Worm (Caenorhabditis elegans) whole organism, early embryonic: ENCODE data around the gene T09F5.1.

ENCODE experiments used
- B0310.2 ChIP-seq: sonication (generic microtip); optimal IDR thresholded peaks from 2 replicates; lab custom pipeline; 2016; ENCODE audit warnings: mild to moderate bottlenecking, missing genetic modification characterization, missing compliant biosample characterization
- F13C5.2 ChIP-seq: sonication (generic microtip); optimal IDR thresholded peaks from 2 replicates; lab custom pipeline; 2017; ENCODE audit warnings: mild to moderate bottlenecking, missing genetic modification characterization, inconsistent platforms, missing compliant biosample characterization
- aly-1 ChIP-seq: sonication (generic microtip); optimal IDR thresholded peaks from 2 replicates; lab custom pipeline; 2016; ENCODE audit warnings: missing genetic modification characterization, missing compliant biosample characterization
- ama-1 ChIP-seq: fragments of 150-350 bp; optimal IDR thresholded peaks from 2 replicates; lab custom pipeline; 2014
- ceh-13 ChIP-seq: fragments of 200-800 bp; sonication (Bioruptor generic); optimal IDR thresholded peaks from 2 replicates; lab custom pipeline; 2018; ENCODE audit warnings: mild to moderate bottlenecking, missing genetic modification characterization, missing compliant biosample characterization
- ceh-36 ChIP-seq: sonication (generic microtip); optimal IDR thresholded peaks from 2 replicates; lab custom pipeline; 2016; ENCODE audit warnings: missing genetic modification characterization, inconsistent platforms, missing compliant biosample characterization
- ets-7 ChIP-seq: sonication (generic microtip); optimal IDR thresholded peaks from 2 replicates; lab custom pipeline; 2016; ENCODE audit warnings: missing genotype, missing genetic modification characterization, missing compliant biosample characterization
- flt-1 ChIP-seq: fragments of 200-800 bp; sonication (Bioruptor generic); IDR thresholded peaks from 2 replicates; pipeline ENCODE4 v1.3.6; 2022; ENCODE audit warnings: missing genetic modification characterization, missing compliant biosample characterization
- hmbx-1 ChIP-seq: sonication (generic microtip); optimal IDR thresholded peaks from 2 replicates; lab custom pipeline; 2016; ENCODE audit warnings: mild to moderate bottlenecking, missing genetic modification characterization, missing compliant biosample characterization
- hmg-4 ChIP-seq: fragments of 200-800 bp; sonication (Bioruptor generic); optimal IDR thresholded peaks from 2 replicates; lab custom pipeline; 2018; ENCODE audit warnings: mild to moderate bottlenecking, missing genetic modification characterization, missing compliant biosample characterization
- hnd-1 ChIP-seq: sonication (generic microtip); optimal IDR thresholded peaks from 2 replicates; lab custom pipeline; 2016; ENCODE audit warnings: missing genetic modification characterization, missing compliant biosample characterization
- pes-1 ChIP-seq: fragments of 200-800 bp; sonication (Bioruptor generic); IDR thresholded peaks from 2 replicates; pipeline ENCODE4 v1.3.6; 2022; ENCODE audit warnings: missing genetic modification reagents, missing genetic modification characterization, missing compliant biosample characterization
- scrt-1 ChIP-seq: fragments of 200-800 bp; sonication (Bioruptor generic); IDR thresholded peaks from 2 replicates; pipeline ENCODE4 v1.3.6; 2022; ENCODE audit warnings: missing genetic modification characterization, missing compliant biosample characterization
- sea-1 ChIP-seq: fragments of 200-800 bp; sonication (Bioruptor generic); conservative IDR thresholded peaks from 2 replicates; pipeline ENCODE4 v1.3.6; 2022; ENCODE audit warnings: missing genetic modification characterization, missing compliant biosample characterization
- tbx-11 ChIP-seq: fragments of 200-800 bp; sonication (Bioruptor generic); IDR thresholded peaks from 2 replicates; pipeline ENCODE4 v1.3.6; 2022; ENCODE audit warnings: missing genetic modification characterization, missing compliant biosample characterization
- tbx-37 ChIP-seq: fragments of 200-800 bp; sonication (Bioruptor generic); conservative IDR thresholded peaks from 2 replicates; pipeline ENCODE4 v1.3.6; 2022; ENCODE audit warnings: missing genetic modification reagents, missing genetic modification characterization, missing compliant biosample characterization
- tra-4 ChIP-seq: sonication (generic microtip); optimal IDR thresholded peaks from 2 replicates; lab custom pipeline; 2017; ENCODE audit warnings: missing genetic modification characterization, missing compliant biosample characterization

The T09F5.1 gene

ce11 chrV:15192377-15192776 lies 43.5 kb downstream of the T09F5.1 start, which contains the start of gene plc-2:
plc-2 (plus strand) TSS chrV:15192572.
- TF ChIP-seq ama-1 (lab: Kevin White, UChicago): no peak
- TF ChIP-seq B0310.2 (tag; lab: Kevin White, UChicago): no peak
- TF ChIP-seq flt-1: no peak
- TF ChIP-seq scrt-1 (GFP tag; lab: Robert Waterston, UW): no peak
- TF ChIP-seq tbx-37 (GFP tag; lab: Robert Waterston, UW): no peak
- TF ChIP-seq ceh-13 (GFP tag; lab: Kevin White, UChicago): no peak
- no peak for TF ChIP-seq sea-1 (GFP tag; lab: Robert Waterston, UW)
- no peak for TF ChIP-seq tra-4 (tag; lab: Kevin White, UChicago)
- TF ChIP-seq F13C5.2 (tag; lab: Kevin White, UChicago): no peak
- no peak for TF ChIP-seq tbx-11 (GFP tag; lab: Robert Waterston, UW)
- TF ChIP-seq hmg-4 (GFP tag; lab: Kevin White, UChicago): no peak
- no peak for TF ChIP-seq aly-1
- TF ChIP-seq ceh-36 (tag; lab: Kevin White, UChicago): no peak
- no peak for TF ChIP-seq ets-7 (tag; lab: Kevin White, UChicago)
- TF ChIP-seq hmbx-1 (tag; lab: Kevin White, UChicago): no peak
- no peak for TF ChIP-seq pes-1 (GFP tag; lab: Robert Waterston, UW)
- TF ChIP-seq hnd-1: no peak

- TF ChIP-seq aly-1: no peak
- no peak for TF ChIP-seq scrt-1 (GFP tag; lab: Robert Waterston, UW)
- TF ChIP-seq ceh-13 (GFP tag; lab: Kevin White, UChicago): no peak
- no peak for TF ChIP-seq ceh-36 (tag; lab: Kevin White, UChicago)
- TF ChIP-seq hnd-1: no peak
- no peak for TF ChIP-seq pes-1 (GFP tag; lab: Robert Waterston, UW)
- TF ChIP-seq B0310.2 (tag; lab: Kevin White, UChicago): no peak
- TF ChIP-seq tbx-11 (GFP tag; lab: Robert Waterston, UW): no peak
- no peak for TF ChIP-seq flt-1
- no peak for TF ChIP-seq tra-4 (tag; lab: Kevin White, UChicago)
- no peak for TF ChIP-seq ama-1 (lab: Kevin White, UChicago)
These were observed 45.0 kb downstream of the T09F5.1 start, which contains the start of gene Y75B12B.13 for ce11 chrV:15193909-15194308. Y75B12B.13 (minus strand) TSS chrV:15194009.

- no peak for TF ChIP-seq F13C5.2 (tag; lab: Kevin White, UChicago)
- no peak for TF ChIP-seq scrt-1 (GFP tag; lab: Robert Waterston, UW)
- TF ChIP-seq ama-1 (lab: Kevin White, UChicago): no peak
- no peak for TF ChIP-seq hnd-1
- no peak for TF ChIP-seq sea-1 (GFP tag; lab: Robert Waterston, UW)
- TF ChIP-seq ceh-13 (GFP tag; lab: Kevin White, UChicago): no peak
- TF ChIP-seq B0310.2 (tag; lab: Kevin White, UChicago): no peak
- TF ChIP-seq hmg-4 (GFP tag; lab: Kevin White, UChicago): no peak
- no peak for TF ChIP-seq ets-7 (tag; lab: Kevin White, UChicago)
- TF ChIP-seq hmbx-1 (tag; lab: Kevin White, UChicago): no peak
- no peak for TF ChIP-seq tra-4 (tag; lab: Kevin White, UChicago)
- TF ChIP-seq tbx-37 (GFP tag; lab: Robert Waterston, UW): no peak
- no peak for TF ChIP-seq aly-1
- no peak for TF ChIP-seq ceh-36 (tag; lab: Kevin White, UChicago)
These were observed 49.1 kb downstream of the T09F5.1 start, which contains the start of gene srw-1 for ce11 chrV:15197955-15198354. srw-1 (plus strand) TSS chrV:15198255.

- no peak for TF ChIP-seq sea-1 (GFP tag; lab: Robert Waterston, UW)
- TF ChIP-seq aly-1: no peak
- TF ChIP-seq F13C5.2 (tag; lab: Kevin White, UChicago): no peak
- TF ChIP-seq hmbx-1 (tag; lab: Kevin White, UChicago): no peak
- TF ChIP-seq flt-1: no peak
- no peak for TF ChIP-seq scrt-1 (GFP tag; lab: Robert Waterston, UW)
- no peak for TF ChIP-seq ceh-36 (tag; lab: Kevin White, UChicago)
- no peak for TF ChIP-seq tra-4 (tag; lab: Kevin White, UChicago)
- TF ChIP-seq tbx-37 (GFP tag; lab: Robert Waterston, UW): no peak
- TF ChIP-seq pes-1 (GFP tag; lab: Robert Waterston, UW): no peak
These were observed 50.9 kb downstream of the T09F5.1 start, which contains the start of gene Y75B12B.10 for ce11 chrV:15199768-15200167. Y75B12B.10 (plus strand) TSS chrV:15200068.
